Worm (Caenorhabditis elegans): Measurements from ENCODE around the gene col-101.
A peak's percentile ranks its signal among the peaks of the same experiment; 100 is the strongest.

col-101 gene

ce11 chrIV:338192-338831 is 11.5 kb upstream of the col-101 start:
- no peak for TF ChIP-seq B0019.2 (GFP tag; conservative IDR thresholded peaks at IDR 0.05)
- TF ChIP-seq madf-3 (GFP tag; IDR thresholded peaks at IDR 0.05) = no peak
- no peak for TF ChIP-seq aptf-3 (GFP tag; IDR thresholded peaks at IDR 0.05)
- TF ChIP-seq ekl-4 (GFP tag; IDR thresholded peaks at IDR 0.05) = no peak
- TF ChIP-seq him-1 (tag; optimal IDR thresholded peaks at IDR 0.05) = no peak
- TF ChIP-seq snpc-4 (GFP tag; optimal IDR thresholded peaks at IDR 0.05) = no peak
- peak in 2 of 4 experiments; percentile 91 to 94 for TF ChIP-seq snpc-4 (tag; optimal IDR thresholded peaks at IDR 0.05)
- no peak for TF ChIP-seq F33H1.4 (GFP tag; IDR thresholded peaks at IDR 0.05)
- peak; percentile 70 for TF ChIP-seq snpc-1.1 (tag; optimal IDR thresholded peaks at IDR 0.05; ENCODE audit: insufficient read depth)
- TF ChIP-seq F22D6.2 (tag; optimal IDR thresholded peaks at IDR 0.05) = no peak
- no peak for TF ChIP-seq ZK185.1 (tag; optimal IDR thresholded peaks at IDR 0.05; ENCODE audit: poor library complexity, severe bottlenecking)
- no peak for TF ChIP-seq tbx-9 (tag; optimal IDR thresholded peaks at IDR 0.05; ENCODE audit: borderline replicate concordance)
- 0 out of 2 replicates have a peak, but pooled peaks have one; percentile 21 for TF ChIP-seq hmg-1.2 (GFP tag; IDR thresholded peaks at IDR 0.05)
- TF ChIP-seq atf-7 (tag; optimal IDR thresholded peaks at IDR 0.05) = no peak
- TF ChIP-seq athp-1 (tag; optimal IDR thresholded peaks at IDR 0.05) = no peak
- TF ChIP-seq F49E8.2 (tag; optimal IDR thresholded peaks at IDR 0.05; ENCODE audit: insufficient read depth) = no peak

ce11 chrIV:337128-337646 is 10.4 kb upstream of the col-101 start, which contains the start of gene pxmp-4:
Gene pxmp-4, minus strand, starts transcription at chrIV:337178.
- TF ChIP-seq nhr-80 (tag; optimal IDR thresholded peaks at IDR 0.05) (peak; percentile 72), chd-7 (tag; optimal IDR thresholded peaks at IDR 0.05) (no peak), mes-4 (tag; optimal IDR thresholded peaks at IDR 0.05) (no peak), let-607 (tag; optimal IDR thresholded peaks at IDR 0.05) (peak; percentile 66 to 75)

- TF ChIP-seq pbrm-1 (GFP tag; IDR thresholded peaks at IDR 0.05) = no peak
- TF ChIP-seq pha-4 (tag; optimal IDR thresholded peaks at IDR 0.05) = no peak
- TF ChIP-seq F37B4.10 (GFP tag; IDR thresholded peaks at IDR 0.05) = no peak
- no peak for TF ChIP-seq B0019.2 (GFP tag; conservative IDR thresholded peaks at IDR 0.05)
- TF ChIP-seq somi-1 (GFP tag; optimal IDR thresholded peaks at IDR 0.05) = no peak
- TF ChIP-seq nhr-120 (GFP tag; IDR thresholded peaks at IDR 0.05) = no peak
- no peak for TF ChIP-seq Y53G8AR.9 (GFP tag; conservative IDR thresholded peaks at IDR 0.05)
- no peak for TF ChIP-seq sdz-38 (tag; optimal IDR thresholded peaks at IDR 0.05)
- TF ChIP-seq nfyb-1 (GFP tag; IDR thresholded peaks at IDR 0.05) = no peak
- TF ChIP-seq let-607 (tag; optimal IDR thresholded peaks at IDR 0.05) = no peak
- TF ChIP-seq ztf-25 (GFP tag; IDR thresholded peaks at IDR 0.05) = no peak
- TF ChIP-seq egl-18 (GFP tag; IDR thresholded peaks at IDR 0.05) = no peak
- TF ChIP-seq fkh-3 (tag; optimal IDR thresholded peaks at IDR 0.05) = no peak
- no peak for TF ChIP-seq ceh-40 (GFP tag; IDR thresholded peaks at IDR 0.05)
- no peak for TF ChIP-seq mes-4 (tag; optimal IDR thresholded peaks at IDR 0.05)
- no peak for TF ChIP-seq hsf-1 (GFP tag; IDR thresholded peaks at IDR 0.05)
- TF ChIP-seq lin-54 (GFP tag; optimal IDR thresholded peaks at IDR 0.05) = no peak
Measured at ce11 chrIV:330523-330922, 3.7 kb upstream of the col-101 start, which contains the start of gene F18F11.4. Gene F18F11.4, plus strand, starts transcription at chrIV:330823.

ce11 chrIV:325640-326039 is 1.2 kb downstream of the col-101 start:
- TF ChIP-seq egrh-3 (GFP tag; IDR thresholded peaks at IDR 0.05) (peak; percentile 87), sea-2 (GFP tag; IDR thresholded peaks at IDR 0.05) (no peak), zfh-2 (GFP tag; conservative IDR thresholded peaks at IDR 0.05) (peak; percentile 94)

Data from whole organism, young adult.